Worm (Caenorhabditis elegans) whole organism, midembryonic: ENCODE data around the gene C34F6.1.

Source experiments
- T22C8.4 ChIP-seq: fragments of 200-800 bp; sonication (Bioruptor generic); IDR thresholded peaks from 2 replicates; pipeline ENCODE4 v1.3.6; 2022; ENCODE audit warnings: missing genetic modification characterization, missing compliant biosample characterization
- cog-1 ChIP-seq: sonication (generic microtip); optimal IDR thresholded peaks from 2 replicates; lab custom pipeline; 2016; ENCODE audit warnings: missing genetic modification characterization, missing compliant biosample characterization
- flt-1 ChIP-seq: fragments of 200-800 bp; sonication (Bioruptor generic); IDR thresholded peaks from 2 replicates; pipeline ENCODE4 v1.3.6; 2022; ENCODE audit warnings: missing genetic modification characterization, missing compliant biosample characterization
- klf-2 ChIP-seq: fragments of 200-800 bp; sonication (Bioruptor generic); conservative IDR thresholded peaks from 2 replicates; pipeline ENCODE4 v1.3.6; 2022; ENCODE audit warnings: missing genetic modification reagents, missing genetic modification characterization, missing compliant biosample characterization
- med-1 ChIP-seq: sonication (generic microtip); optimal IDR thresholded peaks from 2 replicates; lab custom pipeline; 2017; ENCODE audit warnings: missing genetic modification characterization, mild to moderate bottlenecking, missing compliant biosample characterization, antibody characterized with exemption, missing genetic modification reagents; ENCODE audit not compliant: insufficient read depth
- ref-1 ChIP-seq: fragments of 200-800 bp; sonication (Bioruptor generic); conservative IDR thresholded peaks from 2 replicates; pipeline ENCODE4 v1.3.6; 2022; ENCODE audit warnings: missing genetic modification reagents, missing genetic modification characterization, missing compliant biosample characterization
- tab-1 ChIP-seq: fragments of 200-800 bp; sonication (Bioruptor generic); IDR thresholded peaks from 2 replicates; pipeline ENCODE4 v1.3.6; 2022; ENCODE audit warnings: missing genetic modification characterization, missing compliant biosample characterization
- ztf-23 ChIP-seq: fragments of 200-800 bp; sonication (Bioruptor generic); IDR thresholded peaks from 2 replicates; pipeline ENCODE4 v1.3.6; 2022; ENCODE audit warnings: missing genetic modification reagents, missing genetic modification characterization, missing compliant biosample characterization
- ztf-29 ChIP-seq: fragments of 200-800 bp; sonication (Bioruptor generic); IDR thresholded peaks from 2 replicates; pipeline ENCODE4 v1.3.6; 2022; ENCODE audit warnings: missing genetic modification reagents, missing genetic modification characterization, missing compliant biosample characterization

C34F6.1 gene

ce11 chrX:11196741-11197140 is at the start of gene C34F6.1:
Gene C34F6.1, minus strand, starts transcription at chrX:11196841.
- TF ChIP-seq ztf-23 (GFP tag; lab: Robert Waterston, UW) (no peak), tab-1 (no peak), cog-1 (tag; lab: Kevin White, UChicago) (no peak), ztf-29 (no peak)

- TF ChIP-seq ztf-23 (GFP tag; lab: Robert Waterston, UW) (0 out of 2 replicates have a peak, but pooled peaks have one; percentile 41), tab-1 (no peak)
Measured at ce11 chrX:11245056-11245455, 48.4 kb upstream of the C34F6.1 start.

DNA sequence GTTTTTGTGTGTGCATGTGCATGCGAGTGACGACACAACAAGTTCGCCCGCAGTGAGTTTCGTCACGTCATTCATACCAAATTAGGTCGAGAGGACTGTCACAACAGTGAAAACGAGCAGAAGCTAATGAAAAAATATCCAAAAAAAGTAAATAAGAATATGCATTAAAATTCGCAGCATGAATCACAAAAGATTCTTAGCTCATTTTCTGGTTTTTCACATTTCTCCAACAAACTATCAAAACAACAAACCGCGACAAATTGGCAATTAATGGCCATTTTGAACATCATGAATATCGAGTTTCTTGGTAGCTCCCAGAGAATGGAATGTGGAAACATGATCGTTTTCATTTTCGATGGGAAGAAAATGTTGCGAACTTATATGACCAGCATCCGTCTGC is 47.0 kb upstream of the C34F6.1 start:
- TF ChIP-seq ztf-23 (GFP tag; lab: Robert Waterston, UW), result no peak
- no peak for TF ChIP-seq tab-1
- TF ChIP-seq ref-1, result no peak

DNA sequence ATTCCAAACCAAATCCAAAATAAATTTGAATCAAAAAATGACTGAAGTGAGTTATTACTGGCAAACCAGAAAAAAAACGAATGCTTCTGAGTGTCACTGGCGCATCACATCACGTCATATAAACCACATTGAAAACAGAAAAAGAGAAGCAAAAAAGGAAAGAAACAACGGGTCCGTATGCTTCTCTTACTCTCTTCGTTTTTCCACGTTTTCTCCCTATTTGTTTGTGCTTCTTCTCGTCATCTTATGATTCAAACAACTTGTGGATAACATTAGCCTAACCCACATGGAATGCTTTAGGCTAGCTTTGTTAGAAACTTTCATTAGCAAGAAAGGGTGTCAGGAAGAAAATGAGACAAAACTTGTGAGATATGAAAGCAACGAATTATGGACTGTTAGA is 44.8 kb upstream of the C34F6.1 start:
- TF ChIP-seq ztf-23 (GFP tag; lab: Robert Waterston, UW) (no peak), ztf-29 (no peak), flt-1 (GFP tag; lab: Robert Waterston, UW) (no peak), ref-1 (no peak), med-1 (GFP tag; lab: Kevin White, UChicago) (no peak), T22C8.4 (no peak), klf-2 (GFP tag; lab: Robert Waterston, UW) (no peak), tab-1 (no peak), cog-1 (tag; lab: Kevin White, UChicago) (no peak)

DNA sequence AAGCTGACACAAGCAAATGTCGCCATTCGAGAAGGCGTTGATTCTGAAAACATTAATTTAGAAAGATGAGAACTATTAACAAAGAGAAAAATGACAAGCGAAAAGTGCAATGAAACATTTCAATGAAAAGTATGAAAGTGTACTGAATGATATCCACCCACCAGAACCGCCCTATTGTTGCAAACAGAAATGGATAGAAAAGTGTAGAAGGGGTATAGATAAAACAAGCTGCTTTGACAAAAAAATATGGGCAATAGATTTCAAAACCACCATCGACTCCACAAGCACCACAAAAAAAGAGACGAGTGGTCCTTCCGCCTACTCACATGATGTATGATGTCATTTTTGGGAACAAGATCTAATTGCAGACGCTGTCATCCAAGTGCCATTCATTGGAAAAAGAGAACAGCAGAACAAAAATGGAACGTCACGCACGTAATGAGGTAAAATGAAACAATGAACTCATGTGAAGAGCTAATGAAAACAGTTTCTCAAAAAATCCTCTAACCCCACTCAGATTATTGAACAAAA is 44.0 kb upstream of the C34F6.1 start, which contains the start of gene C34F6.10:
Gene C34F6.10 (minus strand): TSS at position 51 of the 531 bp plus-strand sequence.
- TF ChIP-seq T22C8.4 (no peak), ztf-29 (no peak), tab-1 (no peak), flt-1 (GFP tag; lab: Robert Waterston, UW) (no peak), cog-1 (tag; lab: Kevin White, UChicago) (no peak)

- no peak for TF ChIP-seq med-1 (GFP tag; lab: Kevin White, UChicago)
- TF ChIP-seq cog-1 (tag; lab: Kevin White, UChicago), result no peak
- no peak for TF ChIP-seq ref-1
- TF ChIP-seq ztf-29, result no peak
- no peak for TF ChIP-seq tab-1
- TF ChIP-seq flt-1 (GFP tag; lab: Robert Waterston, UW), result no peak
- TF ChIP-seq klf-2 (GFP tag; lab: Robert Waterston, UW), result no peak
- TF ChIP-seq ztf-23 (GFP tag; lab: Robert Waterston, UW), result no peak
- TF ChIP-seq T22C8.4, result no peak
Measured at ce11 chrX:11226595-11226994, 30.0 kb upstream of the C34F6.1 start, which contains the start of gene C34F6.12. Gene C34F6.12, minus strand, starts transcription at chrX:11226695.

DNA sequence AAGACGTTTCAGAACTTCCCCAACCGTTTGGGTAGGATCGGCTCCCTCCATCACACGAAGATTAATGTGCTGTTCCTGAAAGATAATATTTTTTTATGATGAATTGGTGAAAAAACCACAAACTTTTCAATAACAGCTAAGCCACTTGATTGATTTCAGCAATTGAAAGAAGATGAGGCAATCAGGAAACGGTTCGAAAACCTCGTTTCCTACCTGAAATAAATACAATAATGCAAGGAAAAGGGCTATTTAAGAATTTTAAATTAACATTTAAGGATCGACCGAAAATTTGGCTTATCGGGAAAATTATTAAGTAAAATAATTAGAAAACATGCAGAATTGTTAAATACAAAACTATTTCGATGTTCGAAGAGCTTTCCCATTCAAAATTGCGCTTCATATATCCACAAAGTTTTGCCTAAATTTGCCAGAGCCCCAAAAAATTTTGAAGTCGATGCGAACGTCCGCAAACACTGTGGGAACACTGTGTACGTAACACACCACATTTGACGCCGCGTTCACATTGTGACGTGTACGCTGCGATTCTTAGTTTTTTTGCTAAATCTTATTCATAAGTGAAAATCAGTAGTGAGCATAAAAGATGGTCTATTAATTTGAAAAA is 26.1 kb upstream of the C34F6.1 start, which contains the start of gene C34F6.9:
Gene C34F6.9 (minus strand): TSS at position 51 of the 622 bp plus-strand sequence.
- TF ChIP-seq ztf-29 (no peak), cog-1 (tag; lab: Kevin White, UChicago) (no peak), tab-1 (no peak), flt-1 (GFP tag; lab: Robert Waterston, UW) (no peak), ztf-23 (GFP tag; lab: Robert Waterston, UW) (no peak), klf-2 (GFP tag; lab: Robert Waterston, UW) (no peak), T22C8.4 (no peak), med-1 (GFP tag; lab: Kevin White, UChicago) (no peak), ref-1 (no peak)

- TF ChIP-seq ref-1, result no peak
- TF ChIP-seq cog-1 (tag; lab: Kevin White, UChicago), result no peak
- TF ChIP-seq med-1 (GFP tag; lab: Kevin White, UChicago), result no peak
- TF ChIP-seq klf-2 (GFP tag; lab: Robert Waterston, UW), result no peak
- no peak for TF ChIP-seq T22C8.4
- no peak for TF ChIP-seq flt-1 (GFP tag; lab: Robert Waterston, UW)
- no peak for TF ChIP-seq tab-1
- no peak for TF ChIP-seq ztf-23 (GFP tag; lab: Robert Waterston, UW)
- TF ChIP-seq ztf-29, result no peak
Measured at ce11 chrX:11215420-11216050, 18.9 kb upstream of the C34F6.1 start, which contains the start of the genes C34F6.7 and idh-2. Gene C34F6.7, minus strand, starts transcription at chrX:11215470. Gene idh-2, plus strand, starts transcription at chrX:11216000.

- no peak for TF ChIP-seq ztf-23 (GFP tag; lab: Robert Waterston, UW)
Measured at ce11 chrX:11211360-11211759, 14.7 kb upstream of the C34F6.1 start.

DNA sequence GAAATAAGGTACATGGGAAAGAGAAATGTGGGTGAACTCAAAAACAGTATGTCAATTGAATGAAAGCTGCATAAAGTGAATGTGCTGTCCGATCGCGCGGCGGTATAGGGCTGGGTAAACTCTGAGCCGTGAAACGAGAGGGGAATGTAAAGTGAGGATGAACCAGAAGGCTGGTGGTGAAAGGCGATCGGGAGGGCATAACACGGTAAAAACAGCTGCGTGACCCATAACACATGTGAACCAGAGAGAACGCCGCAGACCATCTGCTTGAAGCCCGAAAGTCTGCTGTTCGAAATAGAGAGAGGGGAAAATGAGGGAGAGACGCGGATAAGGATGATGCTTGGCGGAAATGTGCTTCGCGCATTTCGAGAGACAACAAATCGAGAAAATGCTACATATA is 13.8 kb upstream of the C34F6.1 start:
- TF ChIP-seq klf-2 (GFP tag; lab: Robert Waterston, UW) (no peak), tab-1 (0 out of 2 replicates have a peak, but pooled peaks have one; percentile 50)

DNA sequence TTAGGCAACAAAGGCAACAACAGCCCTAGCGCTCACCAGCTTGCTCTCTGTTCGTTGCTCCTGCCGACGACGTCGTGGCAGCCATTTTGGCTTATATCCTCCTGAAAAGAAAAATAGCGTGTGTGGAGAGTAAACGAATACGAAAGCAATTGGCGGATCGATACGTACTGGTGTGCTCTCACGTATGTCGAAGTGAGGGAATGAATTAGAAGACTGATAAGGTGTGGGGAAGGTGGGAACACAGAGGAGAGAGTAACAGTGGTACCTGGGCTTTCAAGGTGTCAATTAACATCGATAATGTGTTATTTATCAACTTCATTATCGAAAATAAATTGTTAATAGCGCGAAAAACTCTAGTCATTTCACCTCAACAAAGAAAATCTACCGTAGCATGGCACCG is 12.1 kb upstream of the C34F6.1 start, which contains the start of gene C34F6.5:
Gene C34F6.5 (minus strand): TSS at position 101 of the 400 bp plus-strand sequence.
- TF ChIP-seq ztf-23 (GFP tag; lab: Robert Waterston, UW) (no peak), ztf-29 (no peak), klf-2 (GFP tag; lab: Robert Waterston, UW) (no peak), T22C8.4 (no peak), ref-1 (no peak), med-1 (GFP tag; lab: Kevin White, UChicago) (no peak), cog-1 (tag; lab: Kevin White, UChicago) (no peak), tab-1 (no peak), flt-1 (GFP tag; lab: Robert Waterston, UW) (no peak)
